Worm (Caenorhabditis elegans) whole organism, L4 larva: Measurements from ENCODE around the gene C25B8.8.
A peak's percentile ranks its signal among the peaks of the same experiment; 100 is the strongest.

Experiments
- D1046.2 ChIP-seq: fragments of 200-800 bp; sonication (Bioruptor generic); IDR thresholded peaks from 2 replicates; pipeline ENCODE4 v1.3.6; 2022; ENCODE audit warnings: missing genetic modification characterization, missing compliant biosample characterization
- F44E2.7 ChIP-seq: fragments of 200-800 bp; sonication (Bioruptor generic); IDR thresholded peaks from 2 replicates; pipeline ENCODE4 v2.1.2; 2022; ENCODE audit warnings: missing genetic modification characterization, missing compliant biosample characterization
- F49E8.2 ChIP-seq: sonication (generic microtip); optimal IDR thresholded peaks from 2 replicates; lab custom pipeline; 2016; ENCODE audit warnings: missing compliant biosample characterization, mild to moderate bottlenecking, missing genetic modification characterization, borderline replicate concordance
- Y105C5A.15 ChIP-seq: fragments of 200-800 bp; sonication (Bioruptor generic); IDR thresholded peaks from 2 replicates; pipeline ENCODE4 v1.3.6; 2022; ENCODE audit warnings: missing genetic modification characterization, missing compliant biosample characterization
- Y48G9A.11 ChIP-seq: fragments of 200-800 bp; sonication (Bioruptor generic); IDR thresholded peaks from 2 replicates; pipeline ENCODE4 v1.3.6; 2022; ENCODE audit warnings: missing genetic modification reagents, missing genetic modification characterization, missing compliant biosample characterization
- aha-1 ChIP-seq: fragments of 150-350 bp; peaks from one replicate; lab custom pipeline; 2014; ENCODE audit warnings: missing biosample characterization, missing genetic modification characterization
- ama-1 ChIP-seq: fragments of 150-350 bp; optimal IDR thresholded peaks from 2 replicates; lab custom pipeline; 2014; ENCODE audit warnings: inconsistent platforms, mixed read lengths
- attf-4 ChIP-seq: sonication (generic microtip); optimal IDR thresholded peaks from 3 replicates; lab custom pipeline; 2017; ENCODE audit warnings: missing biosample characterization, missing genetic modification characterization
- ceh-20 ChIP-seq: fragments of 200-800 bp; sonication (Bioruptor generic); IDR thresholded peaks from 2 replicates; pipeline ENCODE4 v1.3.6; 2022; ENCODE audit warnings: missing genetic modification reagents, missing genetic modification characterization, missing compliant biosample characterization
- ceh-62 ChIP-seq: sonication (generic microtip); optimal IDR thresholded peaks from 2 replicates; lab custom pipeline; 2017; ENCODE audit warnings: missing biosample characterization, missing genetic modification characterization
- ceh-82 ChIP-seq: sonication (generic microtip); optimal IDR thresholded peaks from 2 replicates; lab custom pipeline; 2017; ENCODE audit warnings: missing biosample characterization, missing genetic modification characterization
- daf-16 ChIP-seq, 3 experiments: sonication (generic microtip); optimal IDR thresholded peaks; 2 replicates each; lab custom pipeline; 2016 to 2017; ENCODE audit warnings: missing genetic modification characterization in 3 of 3, missing genetic modification reagents in 3 of 3, mild to moderate bottlenecking in 2 of 3, missing compliant biosample characterization in 2 of 3, missing biosample characterization in 1 of 3, moderate library complexity in 1 of 3
- daf-19 ChIP-seq: fragments of 200-800 bp; sonication (Bioruptor generic); conservative IDR thresholded peaks from 2 replicates; pipeline ENCODE4 v1.3.6; 2022; ENCODE audit warnings: missing genetic modification characterization, missing compliant biosample characterization
- daf-8 ChIP-seq: fragments of 200-800 bp; sonication (Bioruptor generic); IDR thresholded peaks from 2 replicates; pipeline ENCODE4 v1.3.6; 2022; ENCODE audit warnings: missing genetic modification characterization, missing compliant biosample characterization
- dmd-8 ChIP-seq: fragments of 200-800 bp; sonication (Bioruptor generic); IDR thresholded peaks from 2 replicates; pipeline ENCODE4 v1.3.6; 2022; ENCODE audit warnings: missing genetic modification characterization, missing compliant biosample characterization
- dmd-9 ChIP-seq: fragments of 200-800 bp; sonication (Bioruptor generic); IDR thresholded peaks from 2 replicates; pipeline ENCODE4 v1.3.6; 2022; ENCODE audit warnings: missing genetic modification reagents, missing genetic modification characterization, missing compliant biosample characterization
- duxl-1 ChIP-seq: sonication (generic microtip); optimal IDR thresholded peaks from 2 replicates; lab custom pipeline; 2016; ENCODE audit warnings: mild to moderate bottlenecking, missing genetic modification characterization, moderate library complexity, missing compliant biosample characterization; ENCODE audit not compliant: poor library complexity
- egl-43 ChIP-seq: fragments of 200-800 bp; sonication (Bioruptor generic); IDR thresholded peaks from 2 replicates; pipeline ENCODE4 v1.3.6; 2022; ENCODE audit warnings: missing genetic modification reagents, missing genetic modification characterization, missing compliant biosample characterization
- fkh-10 ChIP-seq: fragments of 150-350 bp; optimal IDR thresholded peaks from 2 replicates; lab custom pipeline; 2014; ENCODE audit warnings: missing biosample characterization, missing genetic modification reagents, missing genetic modification characterization
- hlh-11 ChIP-seq: fragments of 200-800 bp; sonication (Bioruptor generic); optimal IDR thresholded peaks from 2 replicates; lab custom pipeline; 2018; ENCODE audit warnings: mild to moderate bottlenecking, missing genetic modification characterization, missing compliant biosample characterization
- hlh-30 ChIP-seq: sonication (generic microtip); optimal IDR thresholded peaks from 2 replicates; lab custom pipeline; 2017; ENCODE audit warnings: antibody characterized with exemption, mild to moderate bottlenecking, missing genetic modification characterization, missing compliant biosample characterization; ENCODE audit not compliant: insufficient read depth
- lim-7 ChIP-seq: fragments of 200-800 bp; sonication (Bioruptor generic); IDR thresholded peaks from 2 replicates; pipeline ENCODE4 v1.3.6; 2022; ENCODE audit warnings: missing genetic modification characterization, missing compliant biosample characterization
- lin-1 ChIP-seq: fragments of 200-800 bp; sonication (Bioruptor generic); IDR thresholded peaks from 2 replicates; pipeline ENCODE4 v1.3.6; 2022; ENCODE audit warnings: missing genetic modification reagents, missing genetic modification characterization, missing compliant biosample characterization
- lin-15B ChIP-seq: fragments of 150-350 bp; sonication (generic microtip); optimal IDR thresholded peaks from 3 replicates; lab custom pipeline; 2014; ENCODE audit warnings: missing biosample characterization, missing genetic modification characterization
- madf-5 ChIP-seq, 2 experiments: fragments of 200-800 bp; sonication (Bioruptor generic); IDR thresholded peaks; 2 replicates each; pipeline ENCODE4 v1.3.6; 2022; ENCODE audit warnings: missing compliant biosample characterization in 2 of 2, missing genetic modification characterization in 2 of 2
- mep-1 ChIP-seq: fragments of 150-350 bp; sonication (generic microtip); optimal IDR thresholded peaks from 3 replicates; lab custom pipeline; 2014; ENCODE audit warnings: missing biosample characterization, missing genetic modification characterization
- mes-2 ChIP-seq: sonication (generic microtip); optimal IDR thresholded peaks from 2 replicates; lab custom pipeline; 2016; ENCODE audit warnings: missing genotype, mild to moderate bottlenecking, missing genetic modification characterization, missing compliant biosample characterization; ENCODE audit not compliant: poor library complexity, severe bottlenecking
- mxl-3 ChIP-seq: fragments of 200-800 bp; sonication (Bioruptor generic); optimal IDR thresholded peaks from 2 replicates; lab custom pipeline; 2018; ENCODE audit warnings: mild to moderate bottlenecking, missing genetic modification characterization, missing compliant biosample characterization
- nhr-102 ChIP-seq: sonication (generic microtip); optimal IDR thresholded peaks from 2 replicates; lab custom pipeline; 2016; ENCODE audit warnings: mild to moderate bottlenecking, missing genetic modification characterization, moderate library complexity, missing compliant biosample characterization
- nhr-11 ChIP-seq: fragments of 150-350 bp; optimal IDR thresholded peaks from 2 replicates; lab custom pipeline; 2014; ENCODE audit warnings: missing biosample characterization, missing genetic modification characterization
- nhr-111 ChIP-seq: fragments of 200-800 bp; sonication (Bioruptor generic); optimal IDR thresholded peaks from 2 replicates; lab custom pipeline; 2018; ENCODE audit warnings: mild to moderate bottlenecking, missing genetic modification characterization, missing compliant biosample characterization
- nhr-76 ChIP-seq: fragments of 150-350 bp; optimal IDR thresholded peaks from 2 replicates; lab custom pipeline; 2014; ENCODE audit warnings: missing biosample characterization, missing genetic modification characterization
- nhr-77 ChIP-seq: fragments of 150-350 bp; optimal IDR thresholded peaks from 2 replicates; lab custom pipeline; 2014; ENCODE audit warnings: missing biosample characterization, missing genetic modification characterization
- pha-4 ChIP-seq, 2 experiments: fragments of 150-350 bp in 1 of 2; fragments of 200-800 bp in 1 of 2; sonication (Bioruptor generic) in 1 of 2; IDR thresholded peaks in 1 of 2; optimal IDR thresholded peaks in 1 of 2; 2 replicates each; pipeline versions ENCODE4 v1.3.6 to Lab custom; 2014 to 2022; ENCODE audit warnings: missing genetic modification characterization in 2 of 2, missing genetic modification reagents in 2 of 2, missing biosample characterization in 1 of 2, missing compliant biosample characterization in 1 of 2
- rbr-2 ChIP-seq: sonication (generic microtip); optimal IDR thresholded peaks from 2 replicates; lab custom pipeline; 2016; ENCODE audit warnings: missing genotype, missing genetic modification characterization, missing compliant biosample characterization
- snpc-1.2 ChIP-seq: fragments of 200-800 bp; sonication (Bioruptor generic); IDR thresholded peaks from 2 replicates; pipeline ENCODE4 v1.3.6; 2022; ENCODE audit warnings: missing genetic modification reagents, missing genetic modification characterization, missing compliant biosample characterization
- snpc-4 ChIP-seq: fragments of 150-350 bp; optimal IDR thresholded peaks from 2 replicates; lab custom pipeline; 2014; ENCODE audit warnings: missing biosample characterization, missing genetic modification characterization
- tag-97 ChIP-seq: fragments of 200-800 bp; sonication (Bioruptor generic); IDR thresholded peaks from 2 replicates; pipeline ENCODE4 v1.3.6; 2022; ENCODE audit warnings: missing genetic modification characterization, missing compliant biosample characterization
- tra-1 ChIP-seq: fragments of 200-800 bp; sonication (Bioruptor generic); IDR thresholded peaks from 2 replicates; pipeline ENCODE4 v1.3.6; 2022; ENCODE audit warnings: missing genetic modification reagents, missing genetic modification characterization, missing compliant biosample characterization
- unc-130 ChIP-seq: sonication (generic microtip); optimal IDR thresholded peaks from 2 replicates; lab custom pipeline; 2016; ENCODE audit warnings: missing genetic modification reagents, missing genetic modification characterization, missing compliant biosample characterization
- vab-7 ChIP-seq: fragments of 200-800 bp; sonication (Bioruptor generic); IDR thresholded peaks from 2 replicates; pipeline ENCODE4 v1.3.6; 2022; ENCODE audit warnings: missing genetic modification reagents, missing genetic modification characterization, missing compliant biosample characterization
- zfp-2 ChIP-seq: sonication (generic microtip); optimal IDR thresholded peaks from 2 replicates; lab custom pipeline; 2016; ENCODE audit warnings: mild to moderate bottlenecking, missing genetic modification characterization, missing compliant biosample characterization
- zfp-3 ChIP-seq: fragments of 200-800 bp; sonication (Bioruptor generic); conservative IDR thresholded peaks from 2 replicates; pipeline ENCODE4 v1.3.6; 2022; ENCODE audit warnings: missing genetic modification reagents, missing genetic modification characterization, missing compliant biosample characterization
- zip-11 ChIP-seq: fragments of 200-800 bp; sonication (Bioruptor generic); IDR thresholded peaks from 2 replicates; pipeline ENCODE4 v1.3.6; 2022; ENCODE audit warnings: missing genetic modification characterization, missing compliant biosample characterization
- ztf-7 ChIP-seq: fragments of 150-350 bp; optimal IDR thresholded peaks from 2 replicates; lab custom pipeline; 2014; ENCODE audit warnings: missing biosample characterization, missing genetic modification characterization

C25B8.8 gene

ce11 chrX:6588495-6588894 lies 21.3 kb upstream of the C25B8.8 start, which contains the start of gene fbxl-4:
fbxl-4 (plus strand) TSS chrX:6588795.
- TF ChIP-seq fkh-10 (GFP tag; lab: Kevin White, UChicago) = no peak
- no peak for TF ChIP-seq rbr-2 (tag; lab: Kevin White, UChicago)
- no peak for TF ChIP-seq snpc-1.2 (GFP tag; lab: Robert Waterston, UW)
- TF ChIP-seq daf-8 (GFP tag; lab: Robert Waterston, UW) = no peak
- TF ChIP-seq madf-5 (GFP tag; IDR thresholded peaks at IDR 0.05; lab: Robert Waterston, UW) = no peak
- no peak for TF ChIP-seq hlh-30 (tag; lab: Kevin White, UChicago)
- no peak for TF ChIP-seq egl-43 (GFP tag; lab: Robert Waterston, UW)
- no peak for TF ChIP-seq daf-19
- no peak for TF ChIP-seq mep-1 (tag; lab: Kevin White, UChicago)
- no peak for TF ChIP-seq nhr-11 (tag; lab: Kevin White, UChicago)
- TF ChIP-seq nhr-76 = no peak
- no peak for TF ChIP-seq tra-1 (GFP tag; lab: Robert Waterston, UW)
- no peak for TF ChIP-seq F44E2.7

DNA sequence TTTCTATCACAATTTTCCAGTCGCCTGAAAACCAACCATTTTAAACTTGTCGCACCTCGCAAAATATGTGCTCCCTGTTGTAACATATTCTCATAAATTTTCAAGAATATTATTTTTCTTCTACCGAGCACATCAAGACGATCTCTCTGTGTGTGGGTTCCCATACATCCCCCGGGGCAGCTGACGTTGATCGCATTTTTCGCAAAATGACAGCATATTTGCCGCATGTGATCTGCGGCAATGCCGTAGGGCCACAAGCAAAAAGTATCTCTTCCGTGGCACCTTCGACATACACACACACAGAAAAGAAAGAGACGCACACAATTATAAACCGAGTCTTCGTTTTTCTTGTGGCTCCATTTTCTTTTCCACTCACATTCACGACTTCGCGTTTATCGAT lies 18.1 kb upstream of the C25B8.8 start:
- TF ChIP-seq zfp-2 (no peak), nhr-11 (tag; lab: Kevin White, UChicago) (peak; percentile 51), aha-1 (tag; lab: Kevin White, UChicago) (peak; percentile 95), hlh-30 (tag; lab: Kevin White, UChicago) (peak; percentile 29), daf-16 (GFP tag; optimal IDR thresholded peaks at IDR 0.05; lab: Kevin White, UChicago) (peak in 1 of 2 experiments; percentile 63), daf-16 (tag; optimal IDR thresholded peaks at IDR 0.05; lab: Kevin White, UChicago) (no peak), dmd-8 (GFP tag; lab: Robert Waterston, UW) (no peak)

ce11 chrX:6593178-6593786 lies 16.5 kb upstream of the C25B8.8 start:
- TF ChIP-seq Y48G9A.11 (GFP tag; lab: Robert Waterston, UW) (no peak; the same call in 1 of the 2 replicates), zfp-3 (0 out of 2 replicates have a peak, but pooled peaks have one; percentile 53), F49E8.2 (tag; lab: Kevin White, UChicago) (peak; percentile 58), dmd-9 (GFP tag; lab: Robert Waterston, UW) (peak; percentile 82), nhr-111 (GFP tag; lab: Kevin White, UChicago) (no peak), lim-7 (GFP tag; lab: Robert Waterston, UW) (peak; percentile 97), ceh-62 (tag; lab: Kevin White, UChicago) (no peak), mxl-3 (GFP tag; lab: Kevin White, UChicago) (peak; percentile 55), tag-97 (no peak), nhr-102 (tag; lab: Kevin White, UChicago) (no peak), ceh-20 (GFP tag; lab: Robert Waterston, UW) (peak; percentile 79), hlh-11 (peak; percentile 52), attf-4 (no peak), aha-1 (tag; lab: Kevin White, UChicago) (no peak), snpc-4 (no peak), madf-5 (GFP tag; IDR thresholded peaks at IDR 0.05; lab: Robert Waterston, UW) (peak; percentile 63 to 96; a peak in 3 of 4 replicates), nhr-11 (tag; lab: Kevin White, UChicago) (peak; percentile 57), mes-2 (peak; percentile 87), dmd-8 (GFP tag; lab: Robert Waterston, UW) (no peak; the same call in 1 of the 2 replicates), ceh-82 (tag; lab: Kevin White, UChicago) (no peak), lin-1 (GFP tag; lab: Robert Waterston, UW) (peak; percentile 91), unc-130 (GFP tag; lab: Kevin White, UChicago) (peak; percentile 41), duxl-1 (tag; lab: Kevin White, UChicago) (no peak), daf-19 (peak; percentile 91), vab-7 (GFP tag; lab: Robert Waterston, UW) (peak; percentile 91), zip-11 (0 out of 2 replicates have a peak, but pooled peaks have one; percentile 52), mep-1 (tag; lab: Kevin White, UChicago) (peak; percentile 83), Y105C5A.15 (peak; percentile 89; the same call in 1 of the 2 replicates), nhr-77 (tag; lab: Kevin White, UChicago) (peak; percentile 38), D1046.2 (GFP tag; lab: Robert Waterston, UW) (peak; percentile 72; the same call in 1 of the 2 replicates), lin-15B (tag; lab: Kevin White, UChicago) (no peak), ama-1 (lab: Kevin White, UChicago) (no peak), ztf-7 (tag; lab: Kevin White, UChicago) (peak; percentile 60), pha-4 (GFP tag; IDR thresholded peaks at IDR 0.05; lab: Robert Waterston, UW) (peak; percentile 95), pha-4 (tag; optimal IDR thresholded peaks at IDR 0.05; lab: Kevin White, UChicago) (no peak)
